Worm (Caenorhabditis elegans) whole organism, L1 larva: Measurements from ENCODE around the gene srv-1.

Experiments used
- C16A3.4 ChIP-seq: fragments of 150-350 bp; optimal IDR thresholded peaks from 2 replicates; lab custom pipeline; 2014; ENCODE audit warnings: missing biosample characterization, missing genetic modification characterization
- C34B4.2 ChIP-seq: sonication (generic microtip); optimal IDR thresholded peaks from 2 replicates; lab custom pipeline; 2017; ENCODE audit warnings: mild to moderate bottlenecking, missing genetic modification characterization, missing compliant biosample characterization
- F16B12.6 ChIP-seq: fragments of 150-350 bp; optimal IDR thresholded peaks from 2 replicates; lab custom pipeline; 2014; ENCODE audit warnings: missing biosample characterization, missing genetic modification characterization
- aha-1 ChIP-seq: fragments of 150-350 bp; optimal IDR thresholded peaks from 2 replicates; lab custom pipeline; 2014; ENCODE audit warnings: missing biosample characterization, missing genetic modification characterization
- alr-1 ChIP-seq: fragments of 200-800 bp; sonication (Bioruptor generic); optimal IDR thresholded peaks from 2 replicates; lab custom pipeline; 2018; ENCODE audit warnings: borderline replicate concordance, mild to moderate bottlenecking, missing genetic modification characterization, missing compliant biosample characterization
- blmp-1 ChIP-seq: fragments of 150-350 bp; optimal IDR thresholded peaks from 2 replicates; lab custom pipeline; 2014; ENCODE audit warnings: missing biosample characterization, missing genetic modification characterization
- ceh-63 ChIP-seq: fragments of 200-800 bp; sonication (Bioruptor generic); optimal IDR thresholded peaks from 2 replicates; lab custom pipeline; 2018; ENCODE audit warnings: mild to moderate bottlenecking, missing genetic modification characterization, missing compliant biosample characterization
- ceh-88 ChIP-seq: fragments of 200-800 bp; sonication (Bioruptor generic); IDR thresholded peaks from 2 replicates; pipeline ENCODE4 v1.3.6; 2022; ENCODE audit warnings: missing genetic modification characterization, missing compliant biosample characterization
- ces-1 ChIP-seq: fragments of 150-350 bp; optimal IDR thresholded peaks from 2 replicates; lab custom pipeline; 2014; ENCODE audit warnings: missing biosample characterization, missing genetic modification reagents, missing genetic modification characterization
- dpl-1 ChIP-seq, 3 experiments: fragments of 150-350 bp in 2 of 3; sonication (generic microtip) in 1 of 3; optimal IDR thresholded peaks; 2 replicates each; lab custom pipeline; 2014 to 2017; ENCODE audit warnings: missing biosample characterization in 3 of 3, missing genetic modification characterization in 3 of 3, missing genetic modification reagents in 3 of 3
- dsc-1 ChIP-seq: sonication (generic microtip); optimal IDR thresholded peaks from 2 replicates; lab custom pipeline; 2016; ENCODE audit warnings: mild to moderate bottlenecking, missing genetic modification characterization, missing compliant biosample characterization
- efl-1 ChIP-seq, 4 experiments: fragments of 150-350 bp; optimal IDR thresholded peaks in 3 of 4; peaks in 1 of 4; 1 replicate in 1 of 4; 2 replicates in 3 of 4; lab custom pipeline; 2014; ENCODE audit warnings: missing biosample characterization in 2 of 4, missing genetic modification characterization in 2 of 4, missing genetic modification reagents in 2 of 4
- efl-3 ChIP-seq: fragments of 200-800 bp; sonication (Bioruptor generic); optimal IDR thresholded peaks from 2 replicates; lab custom pipeline; 2018; ENCODE audit warnings: mild to moderate bottlenecking, missing genetic modification characterization, missing compliant biosample characterization
- egl-13 ChIP-seq: sonication (generic microtip); optimal IDR thresholded peaks from 2 replicates; lab custom pipeline; 2016; ENCODE audit warnings: missing genotype, missing genetic modification reagents, missing genetic modification characterization, missing compliant biosample characterization
- ets-5 ChIP-seq: fragments of 200-800 bp; sonication (Bioruptor generic); IDR thresholded peaks from 2 replicates; pipeline ENCODE4 v1.3.6; 2022; ENCODE audit warnings: missing genetic modification characterization, missing compliant biosample characterization
- fkh-10 ChIP-seq: sonication (generic microtip); optimal IDR thresholded peaks from 2 replicates; lab custom pipeline; 2017; ENCODE audit warnings: missing biosample characterization, missing genetic modification reagents, missing genetic modification characterization
- fkh-4 ChIP-seq: sonication (generic microtip); optimal IDR thresholded peaks from 2 replicates; lab custom pipeline; 2016; ENCODE audit warnings: missing compliant biosample characterization, missing genetic modification characterization, borderline replicate concordance
- fkh-8 ChIP-seq: sonication (generic microtip); optimal IDR thresholded peaks from 2 replicates; lab custom pipeline; 2016; ENCODE audit warnings: mild to moderate bottlenecking, missing genetic modification characterization, missing compliant biosample characterization
- grh-1 ChIP-seq: fragments of 200-800 bp; sonication (Bioruptor generic); IDR thresholded peaks from 2 replicates; pipeline ENCODE4 v1.3.6; 2022; ENCODE audit warnings: missing genetic modification reagents, missing genetic modification characterization, missing compliant biosample characterization
- hlh-17 ChIP-seq: fragments of 200-800 bp; sonication (Bioruptor generic); optimal IDR thresholded peaks from 2 replicates; lab custom pipeline; 2018; ENCODE audit warnings: missing genetic modification characterization, mild to moderate bottlenecking, missing compliant biosample characterization, moderate library complexity, borderline replicate concordance
- hlh-4 ChIP-seq: sonication (generic microtip); optimal IDR thresholded peaks from 2 replicates; lab custom pipeline; 2016; ENCODE audit warnings: mild to moderate bottlenecking, missing genetic modification characterization, missing compliant biosample characterization
- isw-1 ChIP-seq: fragments of 200-800 bp; sonication (Bioruptor generic); IDR thresholded peaks from 2 replicates; pipeline ENCODE4 v1.3.6; 2022; ENCODE audit warnings: missing genetic modification characterization, missing compliant biosample characterization
- jun-1 ChIP-seq: fragments of 150-350 bp; optimal IDR thresholded peaks from 2 replicates; lab custom pipeline; 2014; ENCODE audit warnings: missing biosample characterization, missing genetic modification reagents, missing genetic modification characterization
- lin-13 ChIP-seq: fragments of 150-350 bp; optimal IDR thresholded peaks from 2 replicates; lab custom pipeline; 2014; ENCODE audit warnings: missing biosample characterization, missing genetic modification reagents, missing genetic modification characterization
- lin-14 ChIP-seq: fragments of 200-800 bp; sonication (Bioruptor generic); optimal IDR thresholded peaks from 2 replicates; lab custom pipeline; 2018; ENCODE audit warnings: mild to moderate bottlenecking, missing genetic modification characterization, moderate library complexity, missing compliant biosample characterization
- lin-15B ChIP-seq: fragments of 150-350 bp; sonication (generic microtip); optimal IDR thresholded peaks from 3 replicates; lab custom pipeline; 2014; ENCODE audit warnings: missing biosample characterization, missing genetic modification characterization
- lin-35 ChIP-seq, 2 experiments: fragments of 150-350 bp; optimal IDR thresholded peaks; 2 replicates each; lab custom pipeline; 2014; ENCODE audit warnings: missing biosample characterization in 2 of 2, missing genetic modification characterization in 2 of 2, missing genetic modification reagents in 2 of 2
- lin-39 ChIP-seq: fragments of 150-350 bp; optimal IDR thresholded peaks from 2 replicates; lab custom pipeline; 2014; ENCODE audit warnings: missing biosample characterization, missing genetic modification reagents, missing genetic modification characterization
- lir-3 ChIP-seq: sonication (generic microtip); optimal IDR thresholded peaks from 2 replicates; lab custom pipeline; 2016; ENCODE audit warnings: mild to moderate bottlenecking, missing genetic modification characterization, moderate library complexity, missing compliant biosample characterization; ENCODE audit not compliant: poor library complexity
- mab-9 ChIP-seq: fragments of 200-800 bp; sonication (Bioruptor generic); IDR thresholded peaks from 2 replicates; pipeline ENCODE4 v1.3.6; 2022; ENCODE audit warnings: missing genetic modification reagents, missing genetic modification characterization, missing compliant biosample characterization
- mdl-1 ChIP-seq, 2 experiments: fragments of 150-350 bp; optimal IDR thresholded peaks; 2 replicates each; lab custom pipeline; 2014 to 2017; ENCODE audit warnings: missing biosample characterization in 2 of 2, missing genetic modification characterization in 2 of 2, inconsistent platforms in 1 of 2
- mef-2 ChIP-seq: fragments of 150-350 bp; optimal IDR thresholded peaks from 2 replicates; lab custom pipeline; 2014; ENCODE audit warnings: missing biosample characterization, missing genetic modification characterization
- nhr-11 ChIP-seq: fragments of 150-350 bp; optimal IDR thresholded peaks from 2 replicates; lab custom pipeline; 2014; ENCODE audit warnings: missing biosample characterization, missing genetic modification characterization
- nhr-19 ChIP-seq: fragments of 200-800 bp; sonication (Bioruptor generic); conservative IDR thresholded peaks from 2 replicates; pipeline ENCODE4 v1.3.6; 2022; ENCODE audit warnings: missing genetic modification characterization, missing compliant biosample characterization
- nhr-20 ChIP-seq: sonication (generic microtip); optimal IDR thresholded peaks from 2 replicates; lab custom pipeline; 2016; ENCODE audit warnings: mild to moderate bottlenecking, missing genetic modification characterization, missing compliant biosample characterization
- nhr-28 ChIP-seq: fragments of 150-350 bp; optimal IDR thresholded peaks from 2 replicates; lab custom pipeline; 2014; ENCODE audit warnings: missing biosample characterization, missing genetic modification characterization
- nhr-71 ChIP-seq: sonication (generic microtip); optimal IDR thresholded peaks from 2 replicates; lab custom pipeline; 2016; ENCODE audit warnings: mild to moderate bottlenecking, missing genetic modification characterization, moderate library complexity, missing compliant biosample characterization
- nhr-77 ChIP-seq: fragments of 150-350 bp; optimal IDR thresholded peaks from 2 replicates; lab custom pipeline; 2014; ENCODE audit warnings: missing biosample characterization, missing genetic modification characterization
- nhr-84 ChIP-seq: sonication (generic microtip); optimal IDR thresholded peaks from 2 replicates; lab custom pipeline; 2017; ENCODE audit warnings: missing biosample characterization, missing genetic modification characterization
- nhr-85 ChIP-seq: sonication (generic microtip); peaks from one replicate; lab custom pipeline; 2016; ENCODE audit warnings: missing genetic modification characterization, inconsistent platforms, missing compliant biosample characterization
- pag-3 ChIP-seq: sonication (generic microtip); optimal IDR thresholded peaks from 2 replicates; lab custom pipeline; 2017; ENCODE audit warnings: missing genetic modification characterization, mild to moderate bottlenecking, missing compliant biosample characterization, antibody characterized with exemption, borderline replicate concordance; ENCODE audit not compliant: insufficient read depth
- pqm-1 ChIP-seq: sonication (generic microtip); optimal IDR thresholded peaks from 3 replicates; lab custom pipeline; 2017; ENCODE audit warnings: missing biosample characterization, missing genetic modification characterization
- skn-1 ChIP-seq: fragments of 150-350 bp; optimal IDR thresholded peaks from 2 replicates; lab custom pipeline; 2014; ENCODE audit warnings: missing biosample characterization, missing genetic modification characterization
- sox-4 ChIP-seq: sonication (generic microtip); optimal IDR thresholded peaks from 2 replicates; lab custom pipeline; 2016; ENCODE audit warnings: missing genetic modification characterization, missing compliant biosample characterization
- sup-37 ChIP-seq: fragments of 200-800 bp; sonication (Bioruptor generic); optimal IDR thresholded peaks from 2 replicates; lab custom pipeline; 2018; ENCODE audit warnings: mild to moderate bottlenecking, missing genetic modification characterization, missing compliant biosample characterization
- tbx-2 ChIP-seq: sonication (generic microtip); optimal IDR thresholded peaks from 2 replicates; lab custom pipeline; 2016; ENCODE audit warnings: missing genetic modification characterization, missing compliant biosample characterization
- tlp-1 ChIP-seq: fragments of 150-350 bp; optimal IDR thresholded peaks from 2 replicates; lab custom pipeline; 2014; ENCODE audit warnings: missing biosample characterization, missing genetic modification characterization
- unc-30 ChIP-seq: sonication (generic microtip); optimal IDR thresholded peaks from 2 replicates; lab custom pipeline; 2017; ENCODE audit warnings: missing biosample characterization, missing genetic modification characterization
- unc-62 ChIP-seq: fragments of 150-350 bp; optimal IDR thresholded peaks from 2 replicates; lab custom pipeline; 2014; ENCODE audit warnings: missing biosample characterization, missing genetic modification reagents, missing genetic modification characterization
- zip-4 ChIP-seq: fragments of 200-800 bp; sonication (Bioruptor generic); optimal IDR thresholded peaks from 2 replicates; lab custom pipeline; 2018; ENCODE audit warnings: mild to moderate bottlenecking, missing genetic modification characterization, moderate library complexity, missing compliant biosample characterization
- ztf-11 ChIP-seq, 2 experiments: sonication (generic microtip); optimal IDR thresholded peaks; 2 replicates each; lab custom pipeline; 2016 to 2017; ENCODE audit warnings: missing genetic modification characterization in 2 of 2, missing biosample characterization in 1 of 2, missing compliant biosample characterization in 1 of 2
- ztf-4 ChIP-seq: fragments of 150-350 bp; optimal IDR thresholded peaks from 2 replicates; lab custom pipeline; 2014; ENCODE audit warnings: missing biosample characterization, missing genetic modification characterization

srv-1 gene

DNA sequence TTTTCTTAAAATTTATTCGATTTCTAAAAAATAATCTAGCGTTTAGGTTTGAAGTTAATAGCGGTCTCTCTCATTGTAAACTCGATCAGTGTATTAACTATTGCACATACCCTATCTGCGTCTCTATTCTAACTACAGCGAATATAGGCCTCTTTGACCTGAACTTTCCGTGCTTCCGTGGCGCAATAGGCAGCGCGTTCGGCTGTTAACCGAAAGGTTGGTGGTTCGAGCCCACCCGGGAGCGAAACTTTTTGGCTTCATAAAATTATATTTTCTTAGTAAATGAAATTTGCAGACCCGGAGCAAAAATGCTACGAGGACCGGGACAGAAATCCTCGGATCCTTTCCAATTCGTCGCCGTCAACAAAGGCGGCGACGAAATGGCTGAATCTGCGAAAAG, 44.8 kb upstream of the srv-1 start (continued):
- TF ChIP-seq lir-3 (tag; lab: Kevin White, UChicago) (no peak), egl-13 (tag; lab: Kevin White, UChicago) (no peak), alr-1 (tag; lab: Kevin White, UChicago) (no peak), hlh-4 (tag; lab: Kevin White, UChicago) (no peak), nhr-11 (tag; lab: Kevin White, UChicago) (no peak), skn-1 (tag; lab: Kevin White, UChicago) (peak; percentile 18), efl-1 (optimal IDR thresholded peaks at IDR 0.05; lab: Kevin White, UChicago) (peak; percentile 25 to 34), efl-1 (GFP tag; optimal IDR thresholded peaks at IDR 0.05 in 1 of 2; lab: Kevin White, UChicago) (peak; percentile 14 to 85), C34B4.2 (tag; lab: Kevin White, UChicago) (no peak), unc-62 (GFP tag; lab: Kevin White, UChicago) (no peak), lin-13 (GFP tag; lab: Kevin White, UChicago) (no peak), ceh-63 (GFP tag; lab: Kevin White, UChicago) (no peak), pqm-1 (tag; lab: Kevin White, UChicago) (no peak), mef-2 (tag; lab: Kevin White, UChicago) (no peak), hlh-17 (GFP tag; lab: Kevin White, UChicago) (no peak), fkh-8 (tag; lab: Kevin White, UChicago) (no peak), tlp-1 (no peak), zip-4 (GFP tag; lab: Kevin White, UChicago) (no peak), unc-30 (tag; lab: Kevin White, UChicago) (no peak), mab-9 (GFP tag; lab: Robert Waterston, UW) (no peak), fkh-10 (GFP tag; lab: Kevin White, UChicago) (no peak), nhr-84 (tag; lab: Kevin White, UChicago) (no peak), nhr-20 (peak; percentile 49), sup-37 (GFP tag; lab: Kevin White, UChicago) (no peak), ceh-88 (no peak), lin-14 (GFP tag; lab: Kevin White, UChicago) (no peak), F16B12.6 (tag; lab: Kevin White, UChicago) (no peak), jun-1 (tag; lab: Kevin White, UChicago) (no peak), ztf-4 (tag; lab: Kevin White, UChicago) (no peak), mdl-1 (tag; optimal IDR thresholded peaks at IDR 0.05; lab: Kevin White, UChicago) (peak in 1 of 2 experiments; percentile 34), blmp-1 (tag; lab: Kevin White, UChicago) (peak; percentile 6), ztf-11 (tag; optimal IDR thresholded peaks at IDR 0.05; lab: Kevin White, UChicago) (no peak), lin-15B (tag; lab: Kevin White, UChicago) (no peak), lin-35 (GFP tag; optimal IDR thresholded peaks at IDR 0.05; lab: Kevin White, UChicago) (peak; percentile 6 to 63), isw-1 (GFP tag; lab: Robert Waterston, UW) (no peak), nhr-19 (peak; percentile 59), dpl-1 (GFP tag; optimal IDR thresholded peaks at IDR 0.05; lab: Kevin White, UChicago) (peak in 1 of 3 experiments; percentile 19), ets-5 (GFP tag; lab: Robert Waterston, UW) (no peak), nhr-85 (tag; lab: Kevin White, UChicago) (peak; percentile 58), dsc-1 (tag; lab: Kevin White, UChicago) (no peak), efl-3 (GFP tag; lab: Kevin White, UChicago) (no peak), nhr-71 (tag; lab: Kevin White, UChicago) (peak; percentile 50), ces-1 (GFP tag; lab: Kevin White, UChicago) (no peak), grh-1 (GFP tag; lab: Robert Waterston, UW) (no peak), pag-3 (no peak), sox-4 (tag; lab: Kevin White, UChicago) (no peak), fkh-4 (no peak), C16A3.4 (tag; lab: Kevin White, UChicago) (peak; percentile 28), aha-1 (tag; lab: Kevin White, UChicago) (no peak), nhr-77 (tag; lab: Kevin White, UChicago) (no peak), tbx-2 (tag; lab: Kevin White, UChicago) (peak; percentile 1), lin-39 (tag; lab: Kevin White, UChicago) (no peak), nhr-28 (tag; lab: Kevin White, UChicago) (no peak)
